Worm (Caenorhabditis elegans) whole organism, L2 larva: ENCODE measurements around the gene nhr-84.

Source experiments
- R02D3.7 ChIP-seq: fragments of 150-350 bp; optimal IDR thresholded peaks from 2 replicates; lab custom pipeline; 2014; ENCODE audit warnings: missing biosample characterization, missing genetic modification characterization
- ceh-82 ChIP-seq: fragments of 150-350 bp; optimal IDR thresholded peaks from 2 replicates; lab custom pipeline; 2014; ENCODE audit warnings: missing biosample characterization, missing genetic modification characterization
- egl-27 ChIP-seq: sonication (generic microtip); optimal IDR thresholded peaks from 3 replicates; lab custom pipeline; 2017; ENCODE audit warnings: missing biosample characterization, missing genetic modification reagents, missing genetic modification characterization
- elt-1 ChIP-seq: fragments of 150-350 bp; optimal IDR thresholded peaks from 2 replicates; lab custom pipeline; 2014; ENCODE audit warnings: missing biosample characterization, missing genetic modification characterization
- fos-1 ChIP-seq: fragments of 150-350 bp; optimal IDR thresholded peaks from 2 replicates; lab custom pipeline; 2014; ENCODE audit warnings: missing biosample characterization, missing genetic modification characterization
- gmeb-1 ChIP-seq: fragments of 150-350 bp; optimal IDR thresholded peaks from 2 replicates; lab custom pipeline; 2014; ENCODE audit warnings: missing biosample characterization, missing genetic modification characterization
- mab-5 ChIP-seq: fragments of 150-350 bp; optimal IDR thresholded peaks from 2 replicates; lab custom pipeline; 2014; ENCODE audit warnings: missing biosample characterization, missing genetic modification characterization
- nhr-10 ChIP-seq: sonication (generic microtip); optimal IDR thresholded peaks from 2 replicates; lab custom pipeline; 2017; ENCODE audit warnings: missing biosample characterization, missing genetic modification characterization
- nhr-21 ChIP-seq: fragments of 150-350 bp; optimal IDR thresholded peaks from 2 replicates; lab custom pipeline; 2014; ENCODE audit warnings: missing biosample characterization, missing genetic modification characterization
- nhr-237 ChIP-seq: fragments of 150-350 bp; optimal IDR thresholded peaks from 2 replicates; lab custom pipeline; 2014; ENCODE audit warnings: missing biosample characterization, missing genetic modification characterization
- nhr-25 ChIP-seq: fragments of 150-350 bp; sonication (generic microtip); optimal IDR thresholded peaks from 3 replicates; lab custom pipeline; 2014; ENCODE audit warnings: missing biosample characterization, missing genetic modification characterization
- skn-1 ChIP-seq: sonication (generic microtip); optimal IDR thresholded peaks from 2 replicates; lab custom pipeline; 2017; ENCODE audit warnings: missing biosample characterization, missing genetic modification characterization
- sma-3 ChIP-seq: sonication (generic microtip); optimal IDR thresholded peaks from 2 replicates; lab custom pipeline; 2016; ENCODE audit warnings: missing genetic modification reagents, missing genetic modification characterization, missing compliant biosample characterization
- ztf-4 ChIP-seq: fragments of 150-350 bp; optimal IDR thresholded peaks from 2 replicates; lab custom pipeline; 2014; ENCODE audit warnings: missing biosample characterization, missing genetic modification characterization

- TF ChIP-seq mab-5 (tag; lab: Kevin White, UChicago) = no peak
- TF ChIP-seq skn-1 (tag; lab: Kevin White, UChicago) = no peak
- no peak for TF ChIP-seq elt-1
- no peak for TF ChIP-seq ceh-82 (tag; lab: Kevin White, UChicago)
- TF ChIP-seq nhr-25 (tag; lab: Kevin White, UChicago) = no peak
- no peak for TF ChIP-seq ztf-4 (tag; lab: Kevin White, UChicago)
- TF ChIP-seq R02D3.7 = no peak
- no peak for TF ChIP-seq gmeb-1 (tag; lab: Kevin White, UChicago)
- no peak for TF ChIP-seq sma-3 (GFP tag; lab: Kevin White, UChicago)
- peak; percentile 76 for TF ChIP-seq fos-1 (tag; lab: Kevin White, UChicago)
- TF ChIP-seq nhr-10 (tag; lab: Kevin White, UChicago) = no peak
- no peak for TF ChIP-seq nhr-237
- TF ChIP-seq nhr-21 (tag; lab: Kevin White, UChicago) = no peak
- TF ChIP-seq egl-27 (tag; lab: Kevin White, UChicago) = no peak
Measured at ce11 chrV:15880033-15880432, 625 bp upstream of the nhr-84 start.
